Worm (Caenorhabditis elegans) whole organism, L4 larva: Measurements from ENCODE around the gene C27D8.1.

Source experiments
- F10B5.3 ChIP-seq: sonication (generic microtip); optimal IDR thresholded peaks from 2 replicates; lab custom pipeline; 2016; ENCODE audit warnings: mild to moderate bottlenecking, missing genetic modification characterization, missing compliant biosample characterization
- F37D6.2 ChIP-seq: sonication (generic microtip); optimal IDR thresholded peaks from 2 replicates; lab custom pipeline; 2016; ENCODE audit warnings: mild to moderate bottlenecking, missing genetic modification characterization, missing compliant biosample characterization
- R02D3.7 ChIP-seq: fragments of 150-350 bp; sonication (generic microtip); optimal IDR thresholded peaks from 3 replicates; lab custom pipeline; 2014; ENCODE audit warnings: missing biosample characterization, missing genetic modification characterization
- T20F7.1 ChIP-seq: fragments of 200-800 bp; sonication (Bioruptor generic); optimal IDR thresholded peaks from 2 replicates; lab custom pipeline; 2018; ENCODE audit warnings: mild to moderate bottlenecking, missing genetic modification characterization, missing compliant biosample characterization
- Y105C5A.15 ChIP-seq: fragments of 200-800 bp; sonication (Bioruptor generic); IDR thresholded peaks from 2 replicates; pipeline ENCODE4 v1.3.6; 2022; ENCODE audit warnings: missing genetic modification characterization, missing compliant biosample characterization
- aha-1 ChIP-seq: fragments of 150-350 bp; peaks from one replicate; lab custom pipeline; 2014; ENCODE audit warnings: missing biosample characterization, missing genetic modification characterization
- arid-1 ChIP-seq: fragments of 200-800 bp; sonication (Bioruptor generic); conservative IDR thresholded peaks from 2 replicates; pipeline ENCODE4 v1.3.6; 2022; ENCODE audit warnings: missing genetic modification reagents, missing genetic modification characterization, missing compliant biosample characterization
- ceh-62 ChIP-seq: sonication (generic microtip); optimal IDR thresholded peaks from 2 replicates; lab custom pipeline; 2017; ENCODE audit warnings: missing biosample characterization, missing genetic modification characterization
- ces-1 ChIP-seq: fragments of 150-350 bp; sonication (generic microtip); optimal IDR thresholded peaks from 4 replicates; lab custom pipeline; 2014; ENCODE audit warnings: missing biosample characterization, missing genetic modification reagents, missing genetic modification characterization
- cey-2 ChIP-seq: sonication (generic microtip); optimal IDR thresholded peaks from 3 replicates; lab custom pipeline; 2017; ENCODE audit warnings: missing genetic modification characterization, mild to moderate bottlenecking, missing compliant biosample characterization, antibody characterized with exemption, borderline replicate concordance; ENCODE audit not compliant: insufficient read depth
- ctbp-1 ChIP-seq: fragments of 200-800 bp; sonication (Bioruptor generic); IDR thresholded peaks from 2 replicates; pipeline ENCODE4 v1.3.6; 2022; ENCODE audit warnings: missing genetic modification reagents, missing genetic modification characterization, missing compliant biosample characterization
- daf-19 ChIP-seq: fragments of 200-800 bp; sonication (Bioruptor generic); conservative IDR thresholded peaks from 2 replicates; pipeline ENCODE4 v1.3.6; 2022; ENCODE audit warnings: missing genetic modification characterization, missing compliant biosample characterization
- daf-8 ChIP-seq: fragments of 200-800 bp; sonication (Bioruptor generic); IDR thresholded peaks from 2 replicates; pipeline ENCODE4 v1.3.6; 2022; ENCODE audit warnings: missing genetic modification characterization, missing compliant biosample characterization
- dmd-6 ChIP-seq: fragments of 200-800 bp; sonication (Bioruptor generic); IDR thresholded peaks from 2 replicates; pipeline ENCODE4 v1.3.6; 2022; ENCODE audit warnings: missing genetic modification reagents, missing genetic modification characterization, missing compliant biosample characterization
- dmd-8 ChIP-seq: fragments of 200-800 bp; sonication (Bioruptor generic); IDR thresholded peaks from 2 replicates; pipeline ENCODE4 v1.3.6; 2022; ENCODE audit warnings: missing genetic modification characterization, missing compliant biosample characterization
- dmd-9 ChIP-seq: fragments of 200-800 bp; sonication (Bioruptor generic); IDR thresholded peaks from 2 replicates; pipeline ENCODE4 v1.3.6; 2022; ENCODE audit warnings: missing genetic modification reagents, missing genetic modification characterization, missing compliant biosample characterization
- egl-27 ChIP-seq: sonication (generic microtip); optimal IDR thresholded peaks from 3 replicates; lab custom pipeline; 2017; ENCODE audit warnings: missing biosample characterization, missing genetic modification reagents, missing genetic modification characterization
- egl-43 ChIP-seq: fragments of 200-800 bp; sonication (Bioruptor generic); IDR thresholded peaks from 2 replicates; pipeline ENCODE4 v1.3.6; 2022; ENCODE audit warnings: missing genetic modification reagents, missing genetic modification characterization, missing compliant biosample characterization
- hif-1 ChIP-seq, 2 experiments: sonication (generic microtip); optimal IDR thresholded peaks; 2 replicates each; lab custom pipeline; 2016 to 2017; ENCODE audit warnings: missing compliant biosample characterization in 2 of 2, missing genetic modification characterization in 2 of 2, missing genetic modification reagents in 2 of 2, missing genotype in 2 of 2, mild to moderate bottlenecking in 1 of 2
- hlh-30 ChIP-seq: sonication (generic microtip); optimal IDR thresholded peaks from 2 replicates; lab custom pipeline; 2017; ENCODE audit warnings: antibody characterized with exemption, mild to moderate bottlenecking, missing genetic modification characterization, missing compliant biosample characterization; ENCODE audit not compliant: insufficient read depth
- jun-1 ChIP-seq: fragments of 150-350 bp; optimal IDR thresholded peaks from 2 replicates; lab custom pipeline; 2014; ENCODE audit warnings: missing biosample characterization, missing genetic modification reagents, missing genetic modification characterization
- lin-1 ChIP-seq: fragments of 200-800 bp; sonication (Bioruptor generic); IDR thresholded peaks from 2 replicates; pipeline ENCODE4 v1.3.6; 2022; ENCODE audit warnings: missing genetic modification reagents, missing genetic modification characterization, missing compliant biosample characterization
- lin-15B ChIP-seq: fragments of 150-350 bp; sonication (generic microtip); optimal IDR thresholded peaks from 3 replicates; lab custom pipeline; 2014; ENCODE audit warnings: missing biosample characterization, missing genetic modification characterization
- lin-29 ChIP-seq: fragments of 200-800 bp; sonication (Bioruptor generic); IDR thresholded peaks from 2 replicates; pipeline ENCODE4 v1.3.6; 2022; ENCODE audit warnings: missing genetic modification reagents, missing genetic modification characterization, missing compliant biosample characterization
- lin-39 ChIP-seq: fragments of 150-350 bp; optimal IDR thresholded peaks from 2 replicates; lab custom pipeline; 2014; ENCODE audit warnings: missing biosample characterization, missing genetic modification reagents, missing genetic modification characterization
- lsy-2 ChIP-seq, 2 experiments: fragments of 150-350 bp in 1 of 2; sonication (generic microtip) in 1 of 2; optimal IDR thresholded peaks; 2 replicates each; lab custom pipeline; 2014 to 2017; ENCODE audit warnings: missing biosample characterization in 2 of 2, missing genetic modification characterization in 2 of 2
- madf-5 ChIP-seq, 2 experiments: fragments of 200-800 bp; sonication (Bioruptor generic); IDR thresholded peaks; 2 replicates each; pipeline ENCODE4 v1.3.6; 2022; ENCODE audit warnings: missing compliant biosample characterization in 2 of 2, missing genetic modification characterization in 2 of 2
- mdl-1 ChIP-seq, 2 experiments: fragments of 150-350 bp in 1 of 2; sonication (generic microtip) in 1 of 2; optimal IDR thresholded peaks; 2 replicates each; lab custom pipeline; 2014 to 2017; ENCODE audit warnings: missing biosample characterization in 2 of 2, missing genetic modification characterization in 2 of 2
- mep-1 ChIP-seq: fragments of 150-350 bp; sonication (generic microtip); optimal IDR thresholded peaks from 3 replicates; lab custom pipeline; 2014; ENCODE audit warnings: missing biosample characterization, missing genetic modification characterization
- mes-2 ChIP-seq: sonication (generic microtip); optimal IDR thresholded peaks from 2 replicates; lab custom pipeline; 2016; ENCODE audit warnings: missing genotype, mild to moderate bottlenecking, missing genetic modification characterization, missing compliant biosample characterization; ENCODE audit not compliant: poor library complexity, severe bottlenecking
- nhr-10 ChIP-seq: fragments of 150-350 bp; optimal IDR thresholded peaks from 2 replicates; lab custom pipeline; 2014; ENCODE audit warnings: missing biosample characterization, missing genetic modification characterization
- nhr-102 ChIP-seq: sonication (generic microtip); optimal IDR thresholded peaks from 2 replicates; lab custom pipeline; 2016; ENCODE audit warnings: mild to moderate bottlenecking, missing genetic modification characterization, moderate library complexity, missing compliant biosample characterization
- nhr-237 ChIP-seq: sonication (generic microtip); optimal IDR thresholded peaks from 2 replicates; lab custom pipeline; 2017; ENCODE audit warnings: missing biosample characterization, missing genetic modification characterization
- nhr-28 ChIP-seq: fragments of 150-350 bp; optimal IDR thresholded peaks from 2 replicates; lab custom pipeline; 2014; ENCODE audit warnings: missing biosample characterization, missing genetic modification characterization
- nhr-42 ChIP-seq: fragments of 200-800 bp; sonication (Bioruptor generic); IDR thresholded peaks from 2 replicates; pipeline ENCODE4 v1.3.6; 2022; ENCODE audit warnings: missing genetic modification characterization, missing compliant biosample characterization
- nhr-6 ChIP-seq: fragments of 150-350 bp; optimal IDR thresholded peaks from 2 replicates; lab custom pipeline; 2014; ENCODE audit warnings: missing biosample characterization, missing genetic modification characterization
- pha-4 ChIP-seq, 2 experiments: fragments of 150-350 bp in 1 of 2; fragments of 200-800 bp in 1 of 2; sonication (Bioruptor generic) in 1 of 2; IDR thresholded peaks in 1 of 2; optimal IDR thresholded peaks in 1 of 2; 2 replicates each; pipeline versions ENCODE4 v1.3.6 to Lab custom; 2014 to 2022; ENCODE audit warnings: missing genetic modification characterization in 2 of 2, missing genetic modification reagents in 2 of 2, missing biosample characterization in 1 of 2, missing compliant biosample characterization in 1 of 2
- pqm-1 ChIP-seq: sonication (generic microtip); optimal IDR thresholded peaks from 2 replicates; lab custom pipeline; 2017; ENCODE audit warnings: missing biosample characterization, missing genetic modification characterization
- rbr-2 ChIP-seq: sonication (generic microtip); optimal IDR thresholded peaks from 2 replicates; lab custom pipeline; 2016; ENCODE audit warnings: missing genotype, missing genetic modification characterization, missing compliant biosample characterization
- saeg-2 ChIP-seq: fragments of 200-800 bp; sonication (Bioruptor generic); IDR thresholded peaks from 2 replicates; pipeline ENCODE4 v1.3.6; 2022; ENCODE audit warnings: missing genetic modification reagents, missing genetic modification characterization, missing compliant biosample characterization
- set-16 ChIP-seq: fragments of 200-800 bp; sonication (Bioruptor generic); IDR thresholded peaks from 2 replicates; pipeline ENCODE4 v1.3.6; 2022; ENCODE audit warnings: missing genetic modification reagents, missing genetic modification characterization, missing compliant biosample characterization
- skn-1 ChIP-seq: fragments of 150-350 bp; optimal IDR thresholded peaks from 2 replicates; lab custom pipeline; 2014; ENCODE audit warnings: missing biosample characterization, missing genetic modification characterization
- snpc-1.2 ChIP-seq: fragments of 200-800 bp; sonication (Bioruptor generic); IDR thresholded peaks from 2 replicates; pipeline ENCODE4 v1.3.6; 2022; ENCODE audit warnings: missing genetic modification reagents, missing genetic modification characterization, missing compliant biosample characterization
- tag-97 ChIP-seq: fragments of 200-800 bp; sonication (Bioruptor generic); IDR thresholded peaks from 2 replicates; pipeline ENCODE4 v1.3.6; 2022; ENCODE audit warnings: missing genetic modification characterization, missing compliant biosample characterization
- unc-39 ChIP-seq: sonication (generic microtip); optimal IDR thresholded peaks from 2 replicates; lab custom pipeline; 2017; ENCODE audit warnings: missing biosample characterization, missing genetic modification characterization
- unc-62 ChIP-seq, 3 experiments: fragments of 150-350 bp in 1 of 3; sonication (generic microtip); optimal IDR thresholded peaks in 2 of 3; peaks in 1 of 3; 1 replicate in 1 of 3; 2 replicates in 2 of 3; lab custom pipeline; 2014 to 2017; ENCODE audit warnings: missing biosample characterization in 3 of 3, missing genetic modification characterization in 3 of 3, missing genetic modification reagents in 3 of 3, missing genotype in 1 of 3
- zag-1 ChIP-seq: fragments of 150-350 bp; optimal IDR thresholded peaks from 2 replicates; lab custom pipeline; 2014; ENCODE audit warnings: missing biosample characterization, missing genetic modification characterization
- zfp-2 ChIP-seq: sonication (generic microtip); optimal IDR thresholded peaks from 2 replicates; lab custom pipeline; 2016; ENCODE audit warnings: mild to moderate bottlenecking, missing genetic modification characterization, missing compliant biosample characterization
- zfp-3 ChIP-seq: fragments of 200-800 bp; sonication (Bioruptor generic); conservative IDR thresholded peaks from 2 replicates; pipeline ENCODE4 v1.3.6; 2022; ENCODE audit warnings: missing genetic modification reagents, missing genetic modification characterization, missing compliant biosample characterization
- ztf-11 ChIP-seq: fragments of 150-350 bp; optimal IDR thresholded peaks from 2 replicates; lab custom pipeline; 2014; ENCODE audit warnings: missing biosample characterization, missing genetic modification characterization
- ztf-7 ChIP-seq: fragments of 150-350 bp; optimal IDR thresholded peaks from 2 replicates; lab custom pipeline; 2014; ENCODE audit warnings: missing biosample characterization, missing genetic modification characterization

The C27D8.1 gene

DNA sequence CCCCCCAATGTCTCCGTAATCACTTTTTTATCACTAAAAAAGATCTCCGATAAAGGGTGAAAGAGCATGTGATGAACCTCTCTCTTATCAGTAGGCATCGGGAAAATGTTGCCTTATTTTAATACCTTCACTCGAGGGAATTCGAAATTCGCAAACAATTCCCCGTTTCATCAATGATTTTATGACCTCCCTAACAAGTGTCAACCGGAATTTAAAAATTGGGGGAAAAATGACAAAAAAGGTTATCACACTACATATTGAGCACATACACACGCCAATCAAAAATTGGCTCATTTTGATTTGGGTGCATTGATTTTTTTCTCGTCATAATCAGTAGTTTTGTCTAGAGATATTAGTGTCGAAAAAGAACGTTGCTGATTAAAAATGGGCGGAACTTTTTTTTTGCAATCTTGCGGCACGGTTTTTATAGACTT lies 27.9 kb upstream of the C27D8.1 start (continued):
- TF ChIP-seq mdl-1 (tag; optimal IDR thresholded peaks at IDR 0.05; lab: Kevin White, UChicago): peak in 1 of 2 experiments; percentile 50
- no peak for TF ChIP-seq nhr-237
- no peak for TF ChIP-seq ces-1 (GFP tag; lab: Kevin White, UChicago)
- TF ChIP-seq hif-1 (tag; optimal IDR thresholded peaks at IDR 0.05; lab: Kevin White, UChicago): no peak
- TF ChIP-seq daf-19 (GFP tag; lab: Robert Waterston, UW): no peak
- TF ChIP-seq lin-39: no peak
- TF ChIP-seq skn-1 (tag; lab: Kevin White, UChicago): no peak
- TF ChIP-seq zfp-2 (tag; lab: Kevin White, UChicago): no peak
- no peak for TF ChIP-seq R02D3.7 (tag; lab: Kevin White, UChicago)
- no peak for TF ChIP-seq arid-1 (GFP tag; lab: Robert Waterston, UW)
- TF ChIP-seq nhr-10 (tag; lab: Kevin White, UChicago): no peak
- TF ChIP-seq snpc-1.2 (GFP tag; lab: Robert Waterston, UW): no peak
- no peak for TF ChIP-seq F37D6.2 (tag; lab: Kevin White, UChicago)
- TF ChIP-seq ztf-7 (tag; lab: Kevin White, UChicago): no peak
- no peak for TF ChIP-seq pha-4 (GFP tag; IDR thresholded peaks at IDR 0.05; lab: Robert Waterston, UW)
- no peak for TF ChIP-seq pha-4 (tag; optimal IDR thresholded peaks at IDR 0.05; lab: Kevin White, UChicago)
- no peak for TF ChIP-seq ceh-62
- peak; percentile 88 for TF ChIP-seq nhr-28 (tag; lab: Kevin White, UChicago)
- no peak for TF ChIP-seq cey-2
- TF ChIP-seq nhr-102 (tag; lab: Kevin White, UChicago): peak; percentile 76
- peak; percentile 40 for TF ChIP-seq mes-2
- TF ChIP-seq Y105C5A.15 (GFP tag; lab: Robert Waterston, UW): no peak
- TF ChIP-seq jun-1: no peak
- TF ChIP-seq aha-1: no peak
- TF ChIP-seq F10B5.3: no peak
- TF ChIP-seq tag-97 (GFP tag; lab: Robert Waterston, UW): no peak
- peak; percentile 98 for TF ChIP-seq dmd-6
- no peak for TF ChIP-seq mep-1 (tag; lab: Kevin White, UChicago)
- TF ChIP-seq unc-39 (tag; lab: Kevin White, UChicago): no peak
- TF ChIP-seq ztf-11 (tag; lab: Kevin White, UChicago): no peak
- TF ChIP-seq egl-43 (GFP tag; lab: Robert Waterston, UW): no peak
- no peak for TF ChIP-seq rbr-2
- TF ChIP-seq zfp-3 (GFP tag; lab: Robert Waterston, UW): no peak
- TF ChIP-seq daf-8 (GFP tag; lab: Robert Waterston, UW): no peak
- peak; percentile 95 for TF ChIP-seq pqm-1
- peak in 1 of 2 experiments; percentile 29 for TF ChIP-seq lsy-2 (tag; optimal IDR thresholded peaks at IDR 0.05; lab: Kevin White, UChicago)
- TF ChIP-seq ctbp-1 (GFP tag; lab: Robert Waterston, UW): no peak
- no peak for TF ChIP-seq dmd-8 (GFP tag; lab: Robert Waterston, UW)
- no peak for TF ChIP-seq nhr-6 (tag; lab: Kevin White, UChicago)
- TF ChIP-seq set-16 (GFP tag; lab: Robert Waterston, UW): no peak
- no peak for TF ChIP-seq madf-5 (GFP tag; IDR thresholded peaks at IDR 0.05; lab: Robert Waterston, UW)
- TF ChIP-seq egl-27 (tag; lab: Kevin White, UChicago): no peak
- peak; percentile 54 for TF ChIP-seq hlh-30 (tag; lab: Kevin White, UChicago)
- TF ChIP-seq lin-15B (tag; lab: Kevin White, UChicago): no peak
- TF ChIP-seq dmd-9 (GFP tag; lab: Robert Waterston, UW): no peak
- TF ChIP-seq lin-29 (GFP tag; lab: Robert Waterston, UW): no peak
- TF ChIP-seq lin-1 (GFP tag; lab: Robert Waterston, UW): peak; percentile 81
- TF ChIP-seq unc-62 (GFP tag; optimal IDR thresholded peaks at IDR 0.05 in 1 of 2; lab: Kevin White, UChicago): peak in 1 of 2 experiments; percentile 5
- no peak for TF ChIP-seq unc-62 (tag; optimal IDR thresholded peaks at IDR 0.05; lab: Kevin White, UChicago)
- TF ChIP-seq nhr-42 (GFP tag; lab: Robert Waterston, UW): no peak
- TF ChIP-seq T20F7.1 (GFP tag; lab: Kevin White, UChicago): peak; percentile 78
- TF ChIP-seq saeg-2: no peak
- TF ChIP-seq zag-1: no peak
